Worm (Caenorhabditis elegans): ENCODE data around the gene F13H8.11.

Gene F13H8.11

ce11 chrII:6241758-6242157 lies 18.1 kb downstream of the F13H8.11 start, which contains the start of gene T24H7.8:
TSS of gene T24H7.8 (plus strand) at chrII:6242058.
- TF ChIP-seq klf-2 (GFP tag; conservative IDR thresholded peaks at IDR 0.05) (no peak), T22C8.4 (GFP tag; IDR thresholded peaks at IDR 0.05) (no peak), ztf-23 (GFP tag; IDR thresholded peaks at IDR 0.05) (no peak), ref-1 (GFP tag; conservative IDR thresholded peaks at IDR 0.05) (no peak), cog-1 (tag; optimal IDR thresholded peaks at IDR 0.05) (no peak), flt-1 (GFP tag; IDR thresholded peaks at IDR 0.05) (no peak), med-1 (GFP tag; optimal IDR thresholded peaks at IDR 0.05; ENCODE audit: insufficient read depth) (no peak), tab-1 (GFP tag; IDR thresholded peaks at IDR 0.05) (no peak), ztf-29 (GFP tag; IDR thresholded peaks at IDR 0.05) (no peak)

ce11 chrII:6236093-6236945 lies 23.5 kb downstream of the F13H8.11 start:
- TF ChIP-seq cog-1 (tag; optimal IDR thresholded peaks at IDR 0.05) (no peak), klf-2 (GFP tag; conservative IDR thresholded peaks at IDR 0.05) (no peak), T22C8.4 (GFP tag; IDR thresholded peaks at IDR 0.05) (no peak), ztf-29 (GFP tag; IDR thresholded peaks at IDR 0.05) (no peak), tab-1 (GFP tag; IDR thresholded peaks at IDR 0.05) (no peak), ref-1 (GFP tag; conservative IDR thresholded peaks at IDR 0.05) (no peak), flt-1 (GFP tag; IDR thresholded peaks at IDR 0.05) (no peak)

ce11 chrII:6235432-6236092 lies 24.3 kb downstream of the F13H8.11 start, which contains the start of gene T24H7.9:
TSS of gene T24H7.9 (minus strand) at chrII:6235505.
- TF ChIP-seq T22C8.4 (GFP tag; IDR thresholded peaks at IDR 0.05): no peak
- no peak for TF ChIP-seq ztf-29 (GFP tag; IDR thresholded peaks at IDR 0.05)
- no peak for TF ChIP-seq tab-1 (GFP tag; IDR thresholded peaks at IDR 0.05)

ce11 chrII:6230116-6230515 lies 29.7 kb downstream of the F13H8.11 start:
- no peak for TF ChIP-seq cog-1 (tag; optimal IDR thresholded peaks at IDR 0.05)
- TF ChIP-seq med-1 (GFP tag; optimal IDR thresholded peaks at IDR 0.05; ENCODE audit: insufficient read depth): no peak
- no peak for TF ChIP-seq klf-2 (GFP tag; conservative IDR thresholded peaks at IDR 0.05)
- no peak for TF ChIP-seq flt-1 (GFP tag; IDR thresholded peaks at IDR 0.05)
- TF ChIP-seq ztf-23 (GFP tag; IDR thresholded peaks at IDR 0.05): no peak
- TF ChIP-seq ref-1 (GFP tag; conservative IDR thresholded peaks at IDR 0.05): no peak

- TF ChIP-seq T22C8.4 (GFP tag; IDR thresholded peaks at IDR 0.05) (no peak), cog-1 (tag; optimal IDR thresholded peaks at IDR 0.05) (no peak), tab-1 (GFP tag; IDR thresholded peaks at IDR 0.05) (no peak), ztf-23 (GFP tag; IDR thresholded peaks at IDR 0.05) (no peak), med-1 (GFP tag; optimal IDR thresholded peaks at IDR 0.05; ENCODE audit: insufficient read depth) (no peak), klf-2 (GFP tag; conservative IDR thresholded peaks at IDR 0.05) (no peak), ztf-29 (GFP tag; IDR thresholded peaks at IDR 0.05) (no peak), ref-1 (GFP tag; conservative IDR thresholded peaks at IDR 0.05) (no peak), flt-1 (GFP tag; IDR thresholded peaks at IDR 0.05) (no peak)
Observed at ce11 chrII:6226995-6227394, 32.8 kb downstream of the F13H8.11 start, which contains the start of gene srsy-2. TSS of gene srsy-2 (minus strand) at chrII:6227095.

ce11 chrII:6223755-6224154 lies 36.1 kb downstream of the F13H8.11 start:
- no peak for TF ChIP-seq flt-1 (GFP tag; IDR thresholded peaks at IDR 0.05)
- TF ChIP-seq tab-1 (GFP tag; IDR thresholded peaks at IDR 0.05): no peak
- no peak for TF ChIP-seq T22C8.4 (GFP tag; IDR thresholded peaks at IDR 0.05)
- no peak for TF ChIP-seq med-1 (GFP tag; optimal IDR thresholded peaks at IDR 0.05; ENCODE audit: insufficient read depth)
- no peak for TF ChIP-seq ztf-29 (GFP tag; IDR thresholded peaks at IDR 0.05)
- no peak for TF ChIP-seq ztf-23 (GFP tag; IDR thresholded peaks at IDR 0.05)
- TF ChIP-seq cog-1 (tag; optimal IDR thresholded peaks at IDR 0.05): no peak
- TF ChIP-seq ref-1 (GFP tag; conservative IDR thresholded peaks at IDR 0.05): no peak
- TF ChIP-seq klf-2 (GFP tag; conservative IDR thresholded peaks at IDR 0.05): no peak

- TF ChIP-seq cog-1 (tag; optimal IDR thresholded peaks at IDR 0.05) (no peak), flt-1 (GFP tag; IDR thresholded peaks at IDR 0.05) (no peak), ztf-29 (GFP tag; IDR thresholded peaks at IDR 0.05) (no peak), tab-1 (GFP tag; IDR thresholded peaks at IDR 0.05) (no peak), med-1 (GFP tag; optimal IDR thresholded peaks at IDR 0.05; ENCODE audit: insufficient read depth) (no peak), klf-2 (GFP tag; conservative IDR thresholded peaks at IDR 0.05) (no peak), ref-1 (GFP tag; conservative IDR thresholded peaks at IDR 0.05) (no peak), T22C8.4 (GFP tag; IDR thresholded peaks at IDR 0.05) (no peak), ztf-23 (GFP tag; IDR thresholded peaks at IDR 0.05) (no peak)
Observed at ce11 chrII:6222558-6222957, 37.3 kb downstream of the F13H8.11 start, which contains the start of gene C30B5.6. TSS of gene C30B5.6 (minus strand) at chrII:6222658.

- TF ChIP-seq ztf-23 (GFP tag; IDR thresholded peaks at IDR 0.05) (no peak), tab-1 (GFP tag; IDR thresholded peaks at IDR 0.05) (no peak), ztf-29 (GFP tag; IDR thresholded peaks at IDR 0.05) (no peak), flt-1 (GFP tag; IDR thresholded peaks at IDR 0.05) (no peak), cog-1 (tag; optimal IDR thresholded peaks at IDR 0.05) (no peak), ref-1 (GFP tag; conservative IDR thresholded peaks at IDR 0.05) (no peak), klf-2 (GFP tag; conservative IDR thresholded peaks at IDR 0.05) (no peak), T22C8.4 (GFP tag; IDR thresholded peaks at IDR 0.05) (no peak), med-1 (GFP tag; optimal IDR thresholded peaks at IDR 0.05; ENCODE audit: insufficient read depth) (no peak)
Observed at ce11 chrII:6221470-6221869, 38.4 kb downstream of the F13H8.11 start.

- TF ChIP-seq T22C8.4 (GFP tag; IDR thresholded peaks at IDR 0.05) (no peak), ztf-23 (GFP tag; IDR thresholded peaks at IDR 0.05) (no peak), tab-1 (GFP tag; IDR thresholded peaks at IDR 0.05) (no peak), ref-1 (GFP tag; conservative IDR thresholded peaks at IDR 0.05) (no peak), ztf-29 (GFP tag; IDR thresholded peaks at IDR 0.05) (no peak), klf-2 (GFP tag; conservative IDR thresholded peaks at IDR 0.05) (no peak), flt-1 (GFP tag; IDR thresholded peaks at IDR 0.05) (no peak), med-1 (GFP tag; optimal IDR thresholded peaks at IDR 0.05; ENCODE audit: insufficient read depth) (no peak), cog-1 (tag; optimal IDR thresholded peaks at IDR 0.05) (no peak)
Observed at ce11 chrII:6219346-6219745, 40.5 kb downstream of the F13H8.11 start, which contains the start of gene mks-2. TSS of gene mks-2 (minus strand) at chrII:6219446.

Data from whole organism, midembryonic.